Fruit fly (Drosophila melanogaster): ENCODE results near the gene CG7953.
A peak's percentile ranks its signal among the peaks of the same experiment; 100 is the strongest.

DNA sequence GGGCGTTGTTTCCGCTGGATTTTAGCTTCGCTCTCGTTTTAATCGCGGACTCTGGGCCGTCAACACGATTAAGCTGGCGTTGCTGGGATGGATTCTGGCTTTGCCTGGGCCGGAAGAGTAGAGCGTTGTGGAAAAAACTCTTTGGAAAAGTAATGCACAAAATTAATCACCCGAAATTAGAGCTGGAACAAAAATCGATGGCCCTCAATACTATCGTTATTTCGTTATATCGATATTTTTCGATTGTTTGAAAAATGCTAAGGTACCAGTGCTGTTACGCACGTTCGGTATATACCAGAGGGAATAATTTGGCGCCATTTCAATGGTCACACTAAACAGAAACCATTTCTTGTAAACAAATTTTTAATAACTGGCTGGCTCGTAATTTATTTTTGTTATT, 18.2 kb upstream of the CG7953 start, which contains the start of the genes Arpc1 and Orc5:
- no peak for TF ChIP-seq ovo (GFP tag; optimal IDR thresholded peaks at IDR 0.05)
- no peak for TF ChIP-seq cnc (optimal IDR thresholded peaks at IDR 0.05)
- TF ChIP-seq CG33017 (tag; optimal IDR thresholded peaks at IDR 0.05): no peak
- TF ChIP-seq CG5204 (GFP tag; optimal IDR thresholded peaks at IDR 0.05): no peak
- TF ChIP-seq CG1620 (GFP tag; optimal IDR thresholded peaks at IDR 0.05): peak; percentile 30
- TF ChIP-seq CG11617 (GFP tag; optimal IDR thresholded peaks at IDR 0.05): no peak
- TF ChIP-seq Clk (GFP tag; optimal IDR thresholded peaks at IDR 0.05): no peak
- TF ChIP-seq bab1 (GFP tag; optimal IDR thresholded peaks at IDR 0.05): peak; percentile 72
- TF ChIP-seq toe (GFP tag; optimal IDR thresholded peaks at IDR 0.05): no peak
- no peak for TF ChIP-seq Mnt (GFP tag; optimal IDR thresholded peaks at IDR 0.05)
- TF ChIP-seq CG7101 (tag; optimal IDR thresholded peaks at IDR 0.05): peak; percentile 6
- no peak for TF ChIP-seq CG12768 (GFP tag; optimal IDR thresholded peaks at IDR 0.05)
- no peak for TF ChIP-seq tj (GFP tag; optimal IDR thresholded peaks at IDR 0.05)
